Fruit fly (Drosophila melanogaster): ENCODE data around the gene pyd3.

- TF ChIP-seq phol (tag; optimal IDR thresholded peaks at IDR 0.05) = no peak
- TF ChIP-seq CG2889 (GFP tag; IDR thresholded peaks at IDR 0.05) = no peak
- no peak for TF ChIP-seq CG16779 (GFP tag; IDR thresholded peaks at IDR 0.05)
- no peak for TF ChIP-seq CG34422 (GFP tag; IDR thresholded peaks at IDR 0.05)
- TF ChIP-seq D19B (GFP tag; optimal IDR thresholded peaks at IDR 0.05) = no peak
Observed at dm6 chr3R:7779620-7780019, 29.7 kb upstream of the pyd3 start.

Data from whole organism, embryonic.